Worm (Caenorhabditis elegans): ENCODE measurements around the gene fil-2.
A peak's percentile ranks its signal among the peaks of the same experiment; 100 is the strongest.

Gene fil-2

DNA sequence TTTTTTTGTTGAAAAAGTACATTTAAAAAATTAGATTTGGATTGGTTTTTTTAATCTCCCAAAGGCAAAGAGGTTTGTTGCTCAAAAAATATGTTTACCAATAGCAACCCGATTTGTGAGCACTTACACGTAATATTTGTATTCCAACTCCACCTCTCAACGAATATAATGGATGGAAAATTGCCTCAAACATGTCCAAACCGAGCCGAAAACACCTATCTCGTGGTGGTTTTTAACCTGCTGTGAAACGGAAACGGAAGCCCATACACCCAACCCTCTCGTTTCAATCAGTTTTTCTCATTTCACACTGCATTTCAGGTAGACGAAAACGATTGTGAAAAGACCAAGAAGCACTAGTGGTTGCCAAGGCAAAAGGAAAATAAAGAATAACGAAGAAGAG is 37.8 kb downstream of the fil-2 start, which contains the start of gene cest-24:
TSS of gene cest-24 (plus strand) at position 301 of the 400 bp plus-strand sequence.
- TF ChIP-seq daf-12 (tag; optimal IDR thresholded peaks at IDR 0.05) (no peak), zag-1 (tag; optimal IDR thresholded peaks at IDR 0.05) (no peak), ama-1 (optimal IDR thresholded peaks at IDR 0.05) (no peak), ceh-16 (tag; optimal IDR thresholded peaks at IDR 0.05) (no peak), tbx-2 (tag; optimal IDR thresholded peaks at IDR 0.05) (no peak), fos-1 (tag; optimal IDR thresholded peaks at IDR 0.05) (no peak)

DNA sequence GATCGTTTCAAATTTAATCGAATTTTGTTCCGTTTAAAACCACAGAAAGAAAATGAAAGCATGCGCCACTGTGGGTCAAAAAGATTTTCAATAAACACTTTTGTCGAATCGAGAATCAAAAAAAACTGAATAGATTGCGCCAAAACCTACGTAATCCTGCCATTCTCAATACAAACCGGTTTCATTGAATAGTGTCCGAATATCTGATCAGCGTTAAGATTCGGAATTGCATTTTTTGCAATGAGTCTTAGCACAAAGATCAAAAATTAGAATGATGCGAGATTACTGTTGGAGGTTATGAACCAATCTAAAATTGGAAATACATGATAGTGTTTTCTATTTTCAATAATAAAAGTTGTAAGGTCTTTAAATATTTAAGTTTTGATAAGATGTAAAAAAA is 39.1 kb downstream of the fil-2 start:
- TF ChIP-seq elt-1 (tag; optimal IDR thresholded peaks at IDR 0.05) (peak; percentile 0), ama-1 (optimal IDR thresholded peaks at IDR 0.05) (no peak), unc-39 (tag; optimal IDR thresholded peaks at IDR 0.05) (no peak), nhr-43 (tag; optimal IDR thresholded peaks at IDR 0.05; ENCODE audit: poor library complexity, severe bottlenecking) (peak; percentile 34), nhr-25 (tag; optimal IDR thresholded peaks at IDR 0.05) (peak; percentile 45), aly-2 (tag; optimal IDR thresholded peaks at IDR 0.05) (no peak), unc-62 (GFP tag; optimal IDR thresholded peaks at IDR 0.05) (no peak), fos-1 (tag; optimal IDR thresholded peaks at IDR 0.05) (no peak)

DNA sequence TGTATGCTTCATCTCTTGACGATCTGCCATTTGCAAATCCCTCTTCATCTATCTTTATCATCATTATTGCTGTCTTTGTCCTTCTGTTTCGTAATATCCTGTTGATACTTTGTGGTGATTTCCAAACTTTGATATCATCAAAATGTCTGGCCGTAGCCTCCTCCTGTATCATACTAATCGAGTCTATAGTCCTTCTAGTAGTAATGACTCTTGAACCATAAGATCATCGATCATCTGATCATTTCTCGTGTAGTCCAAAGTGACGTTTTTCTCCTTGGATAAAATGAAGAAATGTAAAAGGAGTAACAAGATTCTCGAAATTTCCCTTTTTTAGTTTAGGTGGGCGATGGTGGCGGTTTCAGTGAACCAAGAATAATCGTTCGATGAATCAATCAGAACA is 40.5 kb downstream of the fil-2 start:
- TF ChIP-seq elt-3 (tag; optimal IDR thresholded peaks at IDR 0.05) (peak in 1 of 3 experiments; percentile 36), ceh-16 (tag; optimal IDR thresholded peaks at IDR 0.05) (no peak), ztf-4 (tag; optimal IDR thresholded peaks at IDR 0.05) (no peak), nhr-25 (tag; optimal IDR thresholded peaks at IDR 0.05) (peak; percentile 18), nhr-43 (tag; optimal IDR thresholded peaks at IDR 0.05; ENCODE audit: poor library complexity, severe bottlenecking) (peak; percentile 44)

DNA sequence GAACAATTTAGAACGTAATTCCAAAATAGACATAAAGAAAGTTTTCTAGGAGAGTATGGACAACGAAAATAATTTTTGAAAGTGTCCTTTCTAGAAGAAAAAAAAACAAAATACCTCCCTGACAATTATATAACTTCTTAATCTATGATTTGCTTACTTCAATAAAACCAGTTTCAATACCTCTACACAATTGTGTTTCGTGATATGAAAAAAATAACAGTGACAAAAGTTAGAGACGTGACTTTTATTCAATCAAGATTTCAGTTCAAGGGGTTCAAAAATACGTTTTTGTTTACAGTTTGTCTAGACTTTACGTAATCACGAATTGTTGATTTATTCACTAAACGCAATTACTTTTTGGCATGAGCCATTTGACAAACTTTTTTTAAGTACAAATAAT is 42.4 kb downstream of the fil-2 start:
- TF ChIP-seq fkh-10 (GFP tag; optimal IDR thresholded peaks at IDR 0.05) (no peak), nhr-67 (tag; optimal IDR thresholded peaks at IDR 0.05) (no peak), egl-5 (tag; optimal IDR thresholded peaks at IDR 0.05) (no peak)

DNA sequence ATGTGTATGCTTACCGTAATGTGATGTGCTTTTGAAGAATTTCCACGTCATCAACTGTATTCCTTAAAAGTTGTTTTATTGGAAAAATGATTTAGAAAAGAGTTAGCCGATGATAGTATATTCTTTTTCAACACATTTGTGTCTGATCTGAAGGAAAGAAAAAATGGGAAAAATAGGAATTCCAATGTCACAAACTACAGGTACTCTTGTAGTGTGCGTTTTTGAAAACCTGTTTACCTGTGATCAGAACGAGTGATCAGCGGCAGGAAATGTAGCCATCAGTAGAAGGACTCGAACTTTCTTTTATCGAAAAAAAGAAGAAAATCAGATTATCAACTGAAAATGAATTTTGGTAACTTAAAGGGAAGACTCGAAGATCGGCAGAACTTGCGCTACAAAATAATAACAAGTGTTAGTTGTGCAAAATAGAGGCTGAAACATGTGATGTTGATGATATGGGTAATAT is 42.9 kb downstream of the fil-2 start, which contains the start of gene T28C12.15:
TSS of gene T28C12.15 (minus strand) at position 51 of the 466 bp plus-strand sequence.
- TF ChIP-seq nhr-12 (tag; optimal IDR thresholded peaks at IDR 0.05) (no peak), ceh-16 (tag; optimal IDR thresholded peaks at IDR 0.05) (no peak), aly-2 (tag; optimal IDR thresholded peaks at IDR 0.05) (no peak), mdl-1 (tag; optimal IDR thresholded peaks at IDR 0.05) (no peak), elt-3 (tag; optimal IDR thresholded peaks at IDR 0.05) (no peak), fos-1 (tag; optimal IDR thresholded peaks at IDR 0.05) (no peak)

DNA sequence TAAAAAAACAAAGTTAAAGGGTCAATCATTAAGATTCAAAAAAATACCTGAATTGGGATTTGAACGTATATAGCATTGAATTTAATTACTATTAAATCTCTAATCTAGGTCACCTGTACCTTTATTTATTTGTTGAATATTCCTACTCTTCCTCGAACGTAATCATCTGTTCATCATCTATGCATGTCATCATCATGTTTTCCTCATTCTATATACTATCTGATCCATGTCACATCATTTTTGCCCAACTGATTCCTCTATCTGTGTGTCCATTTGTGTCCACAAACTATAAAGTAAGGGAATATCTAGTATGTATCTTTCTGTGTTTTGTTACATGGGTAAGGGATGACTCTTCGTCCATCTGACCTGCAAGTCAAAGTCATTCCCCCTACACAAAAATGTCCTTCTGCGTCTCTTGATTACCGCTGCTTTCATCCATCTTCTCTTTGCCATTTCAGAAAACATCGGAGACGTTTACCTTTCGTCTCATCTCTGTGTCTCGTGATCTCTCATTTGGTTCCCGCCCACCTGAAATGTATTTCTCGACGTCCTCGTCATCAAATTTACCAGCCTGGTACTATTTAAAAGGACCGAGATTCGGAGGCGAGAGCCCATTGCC is 44.0 kb downstream of the fil-2 start:
- TF ChIP-seq ztf-11 (tag; optimal IDR thresholded peaks at IDR 0.05) (no peak), nhr-43 (tag; optimal IDR thresholded peaks at IDR 0.05; ENCODE audit: poor library complexity, severe bottlenecking) (peak; percentile 20), nhr-25 (tag; optimal IDR thresholded peaks at IDR 0.05) (peak; percentile 68), daf-12 (tag; optimal IDR thresholded peaks at IDR 0.05) (no peak), nhr-23 (tag; optimal IDR thresholded peaks at IDR 0.05) (peak; percentile 53)

DNA sequence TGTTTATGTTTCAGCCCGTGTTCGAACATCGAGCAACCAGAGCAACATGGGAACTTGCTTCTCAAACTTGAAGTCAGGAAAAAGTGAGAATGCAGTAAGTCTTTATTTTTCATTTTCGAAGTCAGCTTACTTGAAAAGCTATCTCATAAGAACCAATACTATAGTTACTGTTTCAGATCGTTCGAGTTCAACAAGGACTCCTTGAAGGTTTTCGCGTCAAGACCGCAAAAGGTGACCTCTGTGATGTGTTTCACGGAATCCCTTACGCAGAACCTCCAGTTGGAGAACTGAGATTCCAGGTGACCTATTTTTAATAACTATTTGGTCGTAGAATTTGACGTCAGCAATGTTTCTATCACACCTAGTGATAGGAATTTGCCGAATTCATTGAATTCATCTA is 44.8 kb downstream of the fil-2 start:
- TF ChIP-seq mdl-1 (tag; optimal IDR thresholded peaks at IDR 0.05) (no peak), egl-27 (tag; optimal IDR thresholded peaks at IDR 0.05) (no peak), ZK546.5 (tag; optimal IDR thresholded peaks at IDR 0.05) (no peak)

DNA sequence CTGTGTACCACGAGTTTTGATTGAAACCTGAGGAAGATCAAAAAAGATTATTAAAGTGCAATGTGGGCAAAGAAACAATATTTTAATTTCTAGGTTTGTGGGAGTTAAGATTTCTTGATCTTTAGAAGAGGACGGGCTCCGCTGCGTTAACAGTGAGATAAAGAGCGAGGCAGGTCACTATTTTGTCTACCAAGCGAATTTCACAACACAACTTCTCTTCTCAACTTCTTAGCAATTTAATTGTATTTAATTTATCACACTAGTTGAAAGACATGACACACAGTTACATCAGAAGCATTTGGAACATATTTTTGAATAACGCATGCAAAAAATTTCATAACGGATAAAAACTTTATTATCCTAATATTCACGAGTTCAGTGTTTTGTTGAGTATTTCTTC is 47.6 kb downstream of the fil-2 start:
- TF ChIP-seq elt-3 (tag; optimal IDR thresholded peaks at IDR 0.05) (peak in 1 of 3 experiments; percentile 33), ama-1 (optimal IDR thresholded peaks at IDR 0.05) (peak; percentile 9), fos-1 (tag; optimal IDR thresholded peaks at IDR 0.05) (no peak)

DNA sequence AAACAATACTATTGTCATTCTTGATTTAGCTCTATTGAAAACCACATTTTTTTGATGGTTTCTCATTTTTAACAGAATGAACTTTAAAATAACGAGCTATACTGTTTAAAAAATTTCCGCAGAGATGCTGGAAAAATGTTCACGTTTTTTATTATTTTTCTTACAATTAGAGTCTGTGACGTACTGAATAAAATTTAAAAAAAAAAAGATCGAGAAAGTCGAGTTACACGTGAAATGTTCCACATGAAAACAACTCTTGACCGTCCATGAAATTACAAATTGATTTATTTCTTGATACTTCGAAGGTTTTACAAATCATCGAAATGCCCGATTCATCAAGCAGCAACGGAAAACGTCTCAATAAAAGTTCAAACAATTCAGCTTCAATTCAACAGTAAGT is 48.1 kb downstream of the fil-2 start, which contains the start of gene fbxa-202:
TSS of gene fbxa-202 (plus strand) at position 301 of the 400 bp plus-strand sequence.
- TF ChIP-seq fkh-2 (tag; optimal IDR thresholded peaks at IDR 0.05): no peak
- TF ChIP-seq zag-1 (tag; optimal IDR thresholded peaks at IDR 0.05): no peak
- no peak for TF ChIP-seq hmg-11 (tag; optimal IDR thresholded peaks at IDR 0.05)
- TF ChIP-seq nhr-25 (tag; optimal IDR thresholded peaks at IDR 0.05): no peak
- TF ChIP-seq sea-2 (GFP tag; optimal IDR thresholded peaks at IDR 0.05): no peak
- TF ChIP-seq ceh-16 (tag; optimal IDR thresholded peaks at IDR 0.05): no peak
- TF ChIP-seq nhr-12 (tag; optimal IDR thresholded peaks at IDR 0.05): no peak
- TF ChIP-seq nhr-23 (tag; optimal IDR thresholded peaks at IDR 0.05): no peak
- no peak for TF ChIP-seq fkh-10 (GFP tag; optimal IDR thresholded peaks at IDR 0.05)
- no peak for TF ChIP-seq nfya-1 (tag; optimal IDR thresholded peaks at IDR 0.05; ENCODE audit: insufficient read depth)
- no peak for TF ChIP-seq nhr-67 (tag; optimal IDR thresholded peaks at IDR 0.05)
- no peak for TF ChIP-seq snpc-4 (tag; optimal IDR thresholded peaks at IDR 0.05)
- no peak for TF ChIP-seq R02D3.7 (tag; optimal IDR thresholded peaks at IDR 0.05)
- no peak for TF ChIP-seq lin-15B (tag; optimal IDR thresholded peaks at IDR 0.05)
- no peak for TF ChIP-seq pha-4 (tag; optimal IDR thresholded peaks at IDR 0.05)
- TF ChIP-seq egl-27 (tag; optimal IDR thresholded peaks at IDR 0.05): no peak
- no peak for TF ChIP-seq jun-1 (tag; optimal IDR thresholded peaks at IDR 0.05)
- no peak for TF ChIP-seq ama-1 (optimal IDR thresholded peaks at IDR 0.05)
